Worm (Caenorhabditis elegans) whole organism, L3 larva: ENCODE results near the gene nrps-1.

Experiments
- ama-1 ChIP-seq: fragments of 150-350 bp; optimal IDR thresholded peaks from 2 replicates; lab custom pipeline; 2018
- ceh-16 ChIP-seq: sonication (generic microtip); optimal IDR thresholded peaks from 2 replicates; lab custom pipeline; 2017; ENCODE audit warnings: missing biosample characterization, missing genetic modification characterization
- ceh-28 ChIP-seq: fragments of 150-350 bp; optimal IDR thresholded peaks from 2 replicates; lab custom pipeline; 2014; ENCODE audit warnings: missing biosample characterization, missing genetic modification reagents, missing genetic modification characterization
- egl-27 ChIP-seq: sonication (generic microtip); optimal IDR thresholded peaks from 4 replicates; lab custom pipeline; 2017; ENCODE audit warnings: missing biosample characterization, missing genetic modification reagents, missing genetic modification characterization
- elt-2 ChIP-seq: sonication (generic microtip); optimal IDR thresholded peaks from 2 replicates; lab custom pipeline; 2016; ENCODE audit warnings: missing genetic modification reagents, mild to moderate bottlenecking, missing genetic modification characterization, missing compliant biosample characterization
- nfya-1 ChIP-seq: sonication (generic microtip); optimal IDR thresholded peaks from 2 replicates; lab custom pipeline; 2017; ENCODE audit warnings: missing genetic modification characterization, mild to moderate bottlenecking, missing compliant biosample characterization, antibody characterized with exemption, moderate library complexity; ENCODE audit not compliant: insufficient read depth
- nhr-237 ChIP-seq: fragments of 150-350 bp; optimal IDR thresholded peaks from 2 replicates; lab custom pipeline; 2014; ENCODE audit warnings: missing biosample characterization, missing genetic modification characterization
- nhr-28 ChIP-seq: fragments of 150-350 bp; optimal IDR thresholded peaks from 2 replicates; lab custom pipeline; 2014; ENCODE audit warnings: missing biosample characterization, missing genetic modification characterization
- nhr-77 ChIP-seq: fragments of 150-350 bp; optimal IDR thresholded peaks from 2 replicates; lab custom pipeline; 2014; ENCODE audit warnings: missing biosample characterization, missing genetic modification characterization
- pqm-1 ChIP-seq: fragments of 150-350 bp; optimal IDR thresholded peaks from 2 replicates; lab custom pipeline; 2017; ENCODE audit warnings: missing biosample characterization, missing genetic modification characterization, inconsistent platforms
- ztf-11 ChIP-seq: fragments of 150-350 bp; optimal IDR thresholded peaks from 2 replicates; lab custom pipeline; 2014; ENCODE audit warnings: missing biosample characterization, missing genetic modification characterization

- TF ChIP-seq nhr-237 (tag; lab: Kevin White, UChicago) (no peak), nhr-28 (no peak), ceh-16 (tag; lab: Kevin White, UChicago) (no peak), nhr-77 (tag; lab: Kevin White, UChicago) (no peak), ceh-28 (tag; lab: Kevin White, UChicago) (no peak), nfya-1 (tag; lab: Kevin White, UChicago) (no peak), egl-27 (no peak), pqm-1 (tag; lab: Kevin White, UChicago) (no peak), ztf-11 (no peak), elt-2 (tag; lab: Kevin White, UChicago) (no peak), ama-1 (no peak)
These were observed 25.7 kb upstream of the nrps-1 start, which contains the start of gene Y66D12A.19 for ce11 chrIII:11508816-11509215.
